Worm (Caenorhabditis elegans) whole organism, L1 larva: ENCODE results near the gene nas-28.

Experiments
- ama-1 ChIP-seq: fragments of 150-350 bp; optimal IDR thresholded peaks from 2 replicates; lab custom pipeline; 2014
- egl-27 ChIP-seq, 2 experiments: fragments of 150-350 bp in 1 of 2; sonication (generic microtip); optimal IDR thresholded peaks; 3 replicates each; lab custom pipeline; 2017 to 2018; ENCODE audit warnings: missing biosample characterization in 2 of 2, missing genetic modification characterization in 2 of 2, missing genetic modification reagents in 2 of 2
- lin-39 ChIP-seq: fragments of 150-350 bp; optimal IDR thresholded peaks from 2 replicates; lab custom pipeline; 2014; ENCODE audit warnings: missing biosample characterization, missing genetic modification reagents, missing genetic modification characterization
- lsy-2 ChIP-seq, 2 experiments: fragments of 150-350 bp; optimal IDR thresholded peaks; 2 replicates each; lab custom pipeline; 2014; ENCODE audit warnings: missing biosample characterization in 2 of 2, missing genetic modification characterization in 2 of 2
- mdl-1 ChIP-seq, 2 experiments: fragments of 150-350 bp; optimal IDR thresholded peaks; 2 replicates each; lab custom pipeline; 2014 to 2017; ENCODE audit warnings: missing biosample characterization in 2 of 2, missing genetic modification characterization in 2 of 2, inconsistent platforms in 1 of 2
- nhr-12 ChIP-seq: sonication (generic microtip); optimal IDR thresholded peaks from 2 replicates; lab custom pipeline; 2017; ENCODE audit warnings: missing biosample characterization, missing genetic modification characterization
- nhr-90 ChIP-seq: sonication (generic microtip); optimal IDR thresholded peaks from 2 replicates; lab custom pipeline; 2016; ENCODE audit warnings: mild to moderate bottlenecking, missing genetic modification characterization, missing compliant biosample characterization; ENCODE audit not compliant: poor library complexity
- pag-3 ChIP-seq: sonication (generic microtip); optimal IDR thresholded peaks from 2 replicates; lab custom pipeline; 2017; ENCODE audit warnings: missing genetic modification characterization, mild to moderate bottlenecking, missing compliant biosample characterization, antibody characterized with exemption, borderline replicate concordance; ENCODE audit not compliant: insufficient read depth
- unc-62 ChIP-seq: fragments of 150-350 bp; optimal IDR thresholded peaks from 2 replicates; lab custom pipeline; 2014; ENCODE audit warnings: missing biosample characterization, missing genetic modification reagents, missing genetic modification characterization
- ztf-11 ChIP-seq, 2 experiments: sonication (generic microtip); optimal IDR thresholded peaks; 2 replicates each; lab custom pipeline; 2016 to 2017; ENCODE audit warnings: missing genetic modification characterization in 2 of 2, missing biosample characterization in 1 of 2, missing compliant biosample characterization in 1 of 2

- TF ChIP-seq pag-3 (no peak), nhr-90 (peak; percentile 65), egl-27 (tag; optimal IDR thresholded peaks at IDR 0.05; lab: Kevin White, UChicago) (no peak), nhr-12 (tag; lab: Kevin White, UChicago) (no peak), ama-1 (lab: Kevin White, UChicago) (no peak), lin-39 (tag; lab: Kevin White, UChicago) (no peak), mdl-1 (tag; optimal IDR thresholded peaks at IDR 0.05; lab: Kevin White, UChicago) (peak in 1 of 2 experiments; percentile 55), lsy-2 (tag; optimal IDR thresholded peaks at IDR 0.05; lab: Kevin White, UChicago) (peak in 1 of 2 experiments; percentile 4), unc-62 (GFP tag; lab: Kevin White, UChicago) (no peak), ztf-11 (tag; optimal IDR thresholded peaks at IDR 0.05; lab: Kevin White, UChicago) (no peak)
Observed at ce11 chrIII:6145309-6145708, 37.7 kb downstream of the nas-28 start.
